Fruit fly (Drosophila melanogaster) whole organism, adult: ENCODE measurements around the gene CG14903.

ENCODE experiments used
- CG14711 ChIP-seq: fragments of 200-800 bp; sonication (Bioruptor generic); optimal IDR thresholded peaks from 2 replicates; lab custom pipeline; 2018; ENCODE audit warnings: missing biosample characterization, mild to moderate bottlenecking, missing genetic modification characterization, moderate library complexity
- Hr96 ChIP-seq: fragments of 200-800 bp; sonication (Bioruptor generic); optimal IDR thresholded peaks from 2 replicates; lab custom pipeline; 2016; ENCODE audit warnings: missing biosample characterization, missing genetic modification characterization
- bab1 ChIP-seq: fragments of 200-800 bp; sonication (Bioruptor generic); optimal IDR thresholded peaks from 3 replicates; lab custom pipeline; 2019; ENCODE audit warnings: missing biosample characterization, mild to moderate bottlenecking, missing genetic modification characterization, moderate library complexity
- cnc ChIP-seq, 2 experiments: fragments of >200 bp; optimal IDR thresholded peaks; 2 replicates each; lab custom pipeline; 2017
- ovo ChIP-seq: fragments of 200-800 bp; sonication (Bioruptor generic); optimal IDR thresholded peaks from 2 replicates; lab custom pipeline; 2016; ENCODE audit warnings: missing biosample characterization, missing genetic modification characterization
- pad ChIP-seq: fragments of 200-800 bp; sonication (Bioruptor generic); optimal IDR thresholded peaks from 3 replicates; lab custom pipeline; 2017; ENCODE audit warnings: missing biosample characterization, missing genetic modification characterization, mild to moderate bottlenecking, moderate library complexity, missing genetic modification reagents

DNA sequence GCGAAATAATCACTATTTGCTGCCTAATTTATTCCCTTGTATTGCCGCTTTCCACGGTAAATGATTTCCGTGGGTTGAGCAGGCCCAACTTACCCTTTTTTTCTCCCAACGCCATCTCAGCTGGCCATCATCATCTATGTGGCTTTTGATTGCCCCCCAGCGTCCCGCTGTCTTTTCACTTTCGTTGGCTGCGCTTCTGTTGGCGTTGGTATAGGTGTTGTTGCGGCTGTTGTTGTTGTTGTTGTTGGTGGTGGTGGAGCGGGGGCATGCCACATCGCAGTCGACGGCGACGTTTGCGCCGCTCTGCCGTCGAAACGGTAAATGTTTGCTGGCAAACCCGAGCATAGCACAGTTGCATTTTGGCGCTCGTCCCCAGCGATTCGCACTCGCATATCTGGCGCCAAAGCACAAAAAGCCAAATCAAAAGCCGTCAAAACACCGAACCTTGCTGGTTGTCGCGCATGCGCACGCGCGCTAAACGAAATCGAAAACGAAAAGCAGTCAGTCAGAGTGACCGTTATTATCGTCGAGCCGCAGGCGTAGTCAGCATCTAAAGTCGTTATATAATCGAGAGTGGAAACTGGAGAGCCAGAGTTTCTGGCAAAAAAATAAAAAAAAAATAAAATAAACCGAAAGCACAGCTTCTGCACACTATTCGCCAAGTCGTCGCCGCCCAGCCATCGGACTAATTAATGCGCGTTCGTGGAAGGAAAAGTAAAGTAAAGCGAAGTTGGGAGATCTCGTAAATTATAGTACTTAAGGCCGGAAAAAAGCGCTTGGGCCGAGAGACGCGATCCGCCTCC lies 20.7 kb upstream of the CG14903 start, which contains the start of gene CG14892:
- TF ChIP-seq bab1 (GFP tag; lab: Kevin White, UChicago) = no peak
- TF ChIP-seq cnc (optimal IDR thresholded peaks at IDR 0.05; lab: Kevin White, UChicago) = no peak
- no peak for TF ChIP-seq Hr96
- TF ChIP-seq pad (GFP tag; lab: Kevin White, UChicago) = no peak
- TF ChIP-seq CG14711 = no peak
- no peak for TF ChIP-seq ovo (GFP tag; lab: Kevin White, UChicago)
